Fruit fly (Drosophila melanogaster): ENCODE results near the gene Srg1.

The Srg1 gene

DNA sequence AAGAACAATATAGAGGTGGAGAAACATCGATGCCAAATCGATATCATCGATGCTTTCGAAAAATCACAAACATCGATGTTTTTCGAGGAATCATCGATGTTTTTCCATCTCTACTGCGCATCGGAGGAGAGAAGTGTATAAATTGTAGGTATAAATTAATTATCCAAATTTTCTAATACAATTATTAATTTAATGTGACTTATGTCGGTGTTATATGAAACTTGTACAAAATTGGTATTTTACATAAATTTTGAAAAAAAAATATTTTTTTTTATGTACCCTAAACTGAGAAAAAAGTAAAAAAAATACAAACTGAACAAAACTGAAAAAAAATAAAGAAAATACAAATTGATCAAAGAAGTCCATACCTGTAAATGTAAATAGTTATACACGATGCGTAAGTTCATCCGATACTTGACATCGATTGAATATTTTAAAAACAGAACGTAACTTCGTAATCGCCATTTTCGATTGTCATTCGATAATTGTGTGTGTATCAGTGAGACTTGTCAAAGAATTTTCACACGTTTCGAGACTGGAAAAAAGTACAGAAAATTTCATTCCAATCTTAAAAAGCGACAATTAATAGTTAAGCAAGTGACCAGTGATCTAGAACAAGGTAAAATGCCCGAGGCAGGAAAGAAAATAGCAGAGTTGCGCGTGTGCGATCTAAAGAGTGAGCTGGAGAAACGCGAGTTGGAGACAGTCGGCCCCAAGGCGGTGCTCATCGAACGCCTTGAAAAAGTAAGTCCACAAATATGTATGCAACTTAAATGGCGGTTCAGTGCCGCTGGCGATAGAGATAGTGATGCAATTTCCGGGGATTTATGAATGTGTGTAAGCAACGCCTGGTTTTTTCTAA lies 47.3 kb downstream of the Srg1 start, which contains the start of the genes CG5808 and Saf-B (continued):
- TF ChIP-seq CG31441 (GFP tag; IDR thresholded peaks at IDR 0.05) (no peak), sug (tag; optimal IDR thresholded peaks at IDR 0.05) (no peak), CG4360 (GFP tag; IDR thresholded peaks at IDR 0.05) (no peak), H15 (GFP tag; IDR thresholded peaks at IDR 0.05) (no peak), CG1233 (GFP tag; optimal IDR thresholded peaks at IDR 0.05) (no peak), hb (GFP tag; IDR thresholded peaks at IDR 0.05; ENCODE audit: partially characterized antibody) (peak; percentile 85), inv (GFP tag; IDR thresholded peaks at IDR 0.05; ENCODE audit: partially characterized antibody) (peak; percentile 75), trh (GFP tag; optimal IDR thresholded peaks at IDR 0.05) (no peak), CG13624 (GFP tag; optimal IDR thresholded peaks at IDR 0.05) (no peak), CG11504 (tag; optimal IDR thresholded peaks at IDR 0.05) (no peak), vvl (GFP tag; IDR thresholded peaks at IDR 0.05) (peak; percentile 68), CG31224 (GFP tag; IDR thresholded peaks at IDR 0.05) (peak; percentile 43; the same call in 1 of the 2 replicates), Neu2 (GFP tag; optimal IDR thresholded peaks at IDR 0.05; ENCODE audit: borderline replicate concordance) (no peak), zfh2 (GFP tag; optimal IDR thresholded peaks at IDR 0.05) (peak; percentile 31), Rx (GFP tag; IDR thresholded peaks at IDR 0.05) (no peak), CG12219 (GFP tag; optimal IDR thresholded peaks at IDR 0.05) (no peak), NFAT (GFP tag; IDR thresholded peaks at IDR 0.05) (no peak), CG7372 (GFP tag; IDR thresholded peaks at IDR 0.05) (no peak), CG16863 (GFP tag; optimal IDR thresholded peaks at IDR 0.05) (no peak), so (GFP tag; IDR thresholded peaks at IDR 0.05) (no peak), vnd (GFP tag; IDR thresholded peaks at IDR 0.05; ENCODE audit: partially characterized antibody) (peak; percentile 88), CG10959 (GFP tag; IDR thresholded peaks at IDR 0.05) (no peak), pnt (GFP tag; optimal IDR thresholded peaks at IDR 0.05) (no peak), CG15269 (tag; optimal IDR thresholded peaks at IDR 0.05) (no peak), fd64A (GFP tag; optimal IDR thresholded peaks at IDR 0.05) (no peak), CG11696 (GFP tag; IDR thresholded peaks at IDR 0.05) (no peak), abd-A (tag; optimal IDR thresholded peaks at IDR 0.05) (no peak), Sox102F (GFP tag; optimal IDR thresholded peaks at IDR 0.05) (no peak), fd102C (GFP tag; optimal IDR thresholded peaks at IDR 0.05) (no peak), gro (GFP tag; optimal IDR thresholded peaks at IDR 0.05) (no peak), CG13424 (tag; optimal IDR thresholded peaks at IDR 0.05) (peak; percentile 30), CG1602 (GFP tag; optimal IDR thresholded peaks at IDR 0.05) (peak; percentile 17), CG3163 (GFP tag; optimal IDR thresholded peaks at IDR 0.05) (no peak), CG6254 (GFP tag; optimal IDR thresholded peaks at IDR 0.05) (no peak), nmo (GFP tag; optimal IDR thresholded peaks at IDR 0.05) (peak; percentile 85), oc (tag; optimal IDR thresholded peaks at IDR 0.05) (no peak), NfI (GFP tag; optimal IDR thresholded peaks at IDR 0.05) (no peak), stwl (tag; optimal IDR thresholded peaks at IDR 0.05) (no peak), dan (GFP tag; IDR thresholded peaks at IDR 0.05) (no peak), Atf6 (GFP tag; IDR thresholded peaks at IDR 0.05) (no peak), gsb-n (tag; optimal IDR thresholded peaks at IDR 0.05) (no peak), ken (GFP tag; IDR thresholded peaks at IDR 0.05) (no peak), ems (GFP tag; optimal IDR thresholded peaks at IDR 0.05) (no peak), unpg (GFP tag; optimal IDR thresholded peaks at IDR 0.05) (no peak), CG5953 (GFP tag; IDR thresholded peaks at IDR 0.05) (no peak), CG14441 (GFP tag; IDR thresholded peaks at IDR 0.05) (peak; percentile 43; the same call in 1 of the 2 replicates), fu2 (GFP tag; optimal IDR thresholded peaks at IDR 0.05) (no peak), amos (GFP tag; IDR thresholded peaks at IDR 0.05; ENCODE audit: partially characterized antibody) (peak; percentile 76), CG9727 (GFP tag; optimal IDR thresholded peaks at IDR 0.05) (peak; percentile 76), trem (tag; optimal IDR thresholded peaks at IDR 0.05) (peak; percentile 68)

Data from whole organism, embryonic.